Worm (Caenorhabditis elegans) whole organism, young adult: ENCODE measurements around the gene nhr-35.
A peak's percentile ranks its signal among the peaks of the same experiment; 100 is the strongest.

ENCODE experiments used
- B0336.3 ChIP-seq: fragments of 200-800 bp; sonication (Bioruptor generic); IDR thresholded peaks from 2 replicates; pipeline ENCODE4 v1.3.6; 2022; ENCODE audit warnings: missing genetic modification characterization, missing compliant biosample characterization
- C06A6.2 ChIP-seq: fragments of 200-800 bp; sonication (Bioruptor generic); conservative IDR thresholded peaks from 2 replicates; pipeline ENCODE4 v1.3.6; 2022; ENCODE audit warnings: missing genetic modification characterization, missing compliant biosample characterization
- C17E4.6 ChIP-seq: fragments of 200-800 bp; sonication (Bioruptor generic); IDR thresholded peaks from 2 replicates; pipeline ENCODE4 v1.3.6; 2022; ENCODE audit warnings: missing genetic modification reagents, missing genetic modification characterization, missing compliant biosample characterization
- D2030.7 ChIP-seq: fragments of 200-800 bp; sonication (Bioruptor generic); IDR thresholded peaks from 2 replicates; pipeline ENCODE4 v1.3.6; 2022; ENCODE audit warnings: missing genetic modification reagents, missing genetic modification characterization, missing compliant biosample characterization
- F33H1.4 ChIP-seq: fragments of 200-800 bp; sonication (Bioruptor generic); IDR thresholded peaks from 2 replicates; pipeline ENCODE4 v1.3.6; 2022; ENCODE audit warnings: missing genetic modification reagents, missing genetic modification characterization, missing compliant biosample characterization
- F39B2.1 ChIP-seq: fragments of 200-800 bp; sonication (Bioruptor generic); IDR thresholded peaks from 2 replicates; pipeline ENCODE4 v1.3.6; 2022; ENCODE audit warnings: missing genetic modification reagents, missing genetic modification characterization, missing compliant biosample characterization
- F49E8.2 ChIP-seq: sonication (generic microtip); optimal IDR thresholded peaks from 3 replicates; lab custom pipeline; 2017; ENCODE audit warnings: missing genetic modification characterization, mild to moderate bottlenecking, missing compliant biosample characterization, antibody characterized with exemption, moderate library complexity; ENCODE audit not compliant: insufficient read depth
- F52B5.7 ChIP-seq: sonication (generic microtip); optimal IDR thresholded peaks from 2 replicates; lab custom pipeline; 2016; ENCODE audit warnings: mild to moderate bottlenecking, missing genetic modification characterization, missing compliant biosample characterization
- F55B11.4 ChIP-seq: sonication (generic microtip); optimal IDR thresholded peaks from 2 replicates; lab custom pipeline; 2016; ENCODE audit warnings: missing compliant biosample characterization, missing genetic modification characterization, borderline replicate concordance; ENCODE audit not compliant: insufficient read depth
- K11D2.4 ChIP-seq: fragments of 200-800 bp; sonication (Bioruptor generic); IDR thresholded peaks from 2 replicates; pipeline ENCODE4 v1.3.6; 2022; ENCODE audit warnings: missing genetic modification reagents, missing genetic modification characterization, missing compliant biosample characterization
- K12H6.12 ChIP-seq: fragments of 200-800 bp; sonication (Bioruptor generic); optimal IDR thresholded peaks from 2 replicates; lab custom pipeline; 2018; ENCODE audit warnings: mild to moderate bottlenecking, missing genetic modification characterization, missing compliant biosample characterization
- Y53G8AR.9 ChIP-seq: fragments of 200-800 bp; sonication (Bioruptor generic); conservative IDR thresholded peaks from 2 replicates; pipeline ENCODE4 v1.3.6; 2022; ENCODE audit warnings: missing genetic modification reagents, missing genetic modification characterization, missing compliant biosample characterization
- akir-1 ChIP-seq: fragments of 200-800 bp; sonication (Bioruptor generic); optimal IDR thresholded peaks from 2 replicates; lab custom pipeline; 2018; ENCODE audit warnings: mild to moderate bottlenecking, missing genetic modification characterization, moderate library complexity, missing compliant biosample characterization
- ama-1 ChIP-seq, 3 experiments: fragments of 150-350 bp in 1 of 3; sonication (generic microtip) in 2 of 3; optimal IDR thresholded peaks; 2 replicates each; lab custom pipeline; 2014 to 2018; ENCODE audit warnings: missing biosample characterization in 2 of 3, missing genetic modification characterization in 2 of 3, missing genetic modification reagents in 2 of 3
- athp-1 ChIP-seq: sonication (generic microtip); optimal IDR thresholded peaks from 2 replicates; lab custom pipeline; 2017; ENCODE audit warnings: mild to moderate bottlenecking, missing genetic modification characterization, missing compliant biosample characterization
- attf-5 ChIP-seq: fragments of 200-800 bp; sonication (Bioruptor generic); optimal IDR thresholded peaks from 2 replicates; lab custom pipeline; 2018; ENCODE audit warnings: mild to moderate bottlenecking, missing genetic modification characterization, missing compliant biosample characterization
- bed-1 ChIP-seq: fragments of 200-800 bp; sonication (Bioruptor generic); IDR thresholded peaks from 2 replicates; pipeline ENCODE4 v1.3.6; 2022; ENCODE audit warnings: missing genetic modification reagents, missing genetic modification characterization, missing compliant biosample characterization
- ccch-3 ChIP-seq: fragments of 200-800 bp; sonication (Bioruptor generic); optimal IDR thresholded peaks from 2 replicates; lab custom pipeline; 2018; ENCODE audit warnings: mild to moderate bottlenecking, missing genetic modification characterization, missing compliant biosample characterization
- cebp-1 ChIP-seq, 2 experiments: fragments of 200-800 bp in 1 of 2; sonication (Bioruptor generic) in 1 of 2; sonication (generic microtip) in 1 of 2; IDR thresholded peaks in 1 of 2; optimal IDR thresholded peaks in 1 of 2; 2 replicates each; pipeline versions ENCODE4 v1.3.6 to Lab custom; 2017 to 2022; ENCODE audit warnings: missing compliant biosample characterization in 2 of 2, missing genetic modification characterization in 2 of 2, mild to moderate bottlenecking in 1 of 2, missing genetic modification reagents in 1 of 2, moderate library complexity in 1 of 2
- ceh-27 ChIP-seq: fragments of 200-800 bp; sonication (Bioruptor generic); optimal IDR thresholded peaks from 2 replicates; lab custom pipeline; 2018; ENCODE audit warnings: mild to moderate bottlenecking, missing genetic modification characterization, moderate library complexity, missing compliant biosample characterization
- ceh-79 ChIP-seq: sonication (generic microtip); optimal IDR thresholded peaks from 2 replicates; lab custom pipeline; 2017; ENCODE audit warnings: mild to moderate bottlenecking, missing genetic modification characterization, missing compliant biosample characterization
- ceh-91 ChIP-seq: fragments of 200-800 bp; sonication (Bioruptor generic); IDR thresholded peaks from 2 replicates; pipeline ENCODE4 v1.3.6; 2022; ENCODE audit warnings: missing genetic modification reagents, missing genetic modification characterization, missing compliant biosample characterization
- die-1 ChIP-seq: sonication (generic microtip); optimal IDR thresholded peaks from 2 replicates; lab custom pipeline; 2016; ENCODE audit warnings: missing genotype, mild to moderate bottlenecking, missing genetic modification characterization, missing compliant biosample characterization
- dox-1 ChIP-seq: fragments of 200-800 bp; sonication (Bioruptor generic); IDR thresholded peaks from 2 replicates; pipeline ENCODE4 v1.3.6; 2022; ENCODE audit warnings: missing genetic modification reagents, missing genetic modification characterization, missing compliant biosample characterization
- ekl-4 ChIP-seq: fragments of 200-800 bp; sonication (Bioruptor generic); IDR thresholded peaks from 2 replicates; pipeline ENCODE4 v1.3.6; 2022; ENCODE audit warnings: missing genetic modification reagents, missing genetic modification characterization, missing compliant biosample characterization
- fkh-3 ChIP-seq: sonication (generic microtip); optimal IDR thresholded peaks from 2 replicates; lab custom pipeline; 2016; ENCODE audit warnings: mild to moderate bottlenecking, missing genetic modification characterization, missing compliant biosample characterization
- gei-17 ChIP-seq: fragments of 200-800 bp; sonication (Bioruptor generic); optimal IDR thresholded peaks from 2 replicates; lab custom pipeline; 2018; ENCODE audit warnings: mild to moderate bottlenecking, missing genetic modification characterization, missing compliant biosample characterization
- hmg-1.2 ChIP-seq: fragments of 200-800 bp; sonication (Bioruptor generic); IDR thresholded peaks from 2 replicates; pipeline ENCODE4 v1.3.6; 2022; ENCODE audit warnings: missing genetic modification reagents, missing genetic modification characterization, missing compliant biosample characterization
- hrde-1 ChIP-seq: sonication (generic microtip); optimal IDR thresholded peaks from 2 replicates; lab custom pipeline; 2016; ENCODE audit warnings: missing genetic modification characterization, mild to moderate bottlenecking, missing compliant biosample characterization, moderate library complexity, missing genotype, missing genetic modification reagents, borderline replicate concordance
- let-607 ChIP-seq, 2 experiments: fragments of 200-800 bp in 1 of 2; sonication (Bioruptor generic) in 1 of 2; sonication (generic microtip) in 1 of 2; optimal IDR thresholded peaks; 2 replicates each; lab custom pipeline; 2016 to 2018; ENCODE audit warnings: mild to moderate bottlenecking in 2 of 2, missing compliant biosample characterization in 2 of 2, missing genetic modification characterization in 2 of 2, moderate library complexity in 2 of 2, missing genotype in 1 of 2
- lin-26 ChIP-seq: fragments of 200-800 bp; sonication (Bioruptor generic); IDR thresholded peaks from 2 replicates; pipeline ENCODE4 v1.3.6; 2022; ENCODE audit warnings: missing genetic modification reagents, missing genetic modification characterization, missing compliant biosample characterization
- lsy-27 ChIP-seq: sonication (generic microtip); optimal IDR thresholded peaks from 2 replicates; lab custom pipeline; 2017; ENCODE audit warnings: missing genetic modification characterization, mild to moderate bottlenecking, missing compliant biosample characterization, antibody characterized with exemption, missing genotype, borderline replicate concordance; ENCODE audit not compliant: insufficient read depth
- madf-3 ChIP-seq: fragments of 200-800 bp; sonication (Bioruptor generic); IDR thresholded peaks from 2 replicates; pipeline ENCODE4 v1.3.6; 2022; ENCODE audit warnings: missing genetic modification reagents, missing genetic modification characterization, missing compliant biosample characterization
- nfya-1 ChIP-seq: sonication (generic microtip); optimal IDR thresholded peaks from 2 replicates; lab custom pipeline; 2017; ENCODE audit warnings: antibody characterized with exemption, missing compliant biosample characterization, missing genetic modification characterization, borderline replicate concordance; ENCODE audit not compliant: insufficient read depth
- nfyb-1 ChIP-seq: fragments of 200-800 bp; sonication (Bioruptor generic); IDR thresholded peaks from 2 replicates; pipeline ENCODE4 v1.3.6; 2022; ENCODE audit warnings: missing genetic modification reagents, missing genetic modification characterization, missing compliant biosample characterization
- nhr-80 ChIP-seq: sonication (generic microtip); optimal IDR thresholded peaks from 2 replicates; lab custom pipeline; 2016; ENCODE audit warnings: missing genetic modification characterization, missing compliant biosample characterization
- pbrm-1 ChIP-seq: fragments of 200-800 bp; sonication (Bioruptor generic); IDR thresholded peaks from 2 replicates; pipeline ENCODE4 v1.3.6; 2022; ENCODE audit warnings: missing genetic modification reagents, missing genetic modification characterization, missing compliant biosample characterization
- rcor-1 ChIP-seq: fragments of 200-800 bp; sonication (Bioruptor generic); IDR thresholded peaks from 2 replicates; pipeline ENCODE4 v1.3.6; 2022; ENCODE audit warnings: missing genetic modification reagents, missing genetic modification characterization, missing compliant biosample characterization
- rec-8 ChIP-seq, 2 experiments: sonication (generic microtip); optimal IDR thresholded peaks; 2 replicates each; lab custom pipeline; 2016; ENCODE audit warnings: mild to moderate bottlenecking in 2 of 2, missing genetic modification characterization in 2 of 2, missing genetic modification reagents in 2 of 2, missing genotype in 2 of 2, missing biosample characterization in 1 of 2, missing compliant biosample characterization in 1 of 2, moderate library complexity in 1 of 2
- sdz-38 ChIP-seq: sonication (generic microtip); optimal IDR thresholded peaks from 2 replicates; lab custom pipeline; 2016; ENCODE audit warnings: missing genotype, missing genetic modification characterization, missing compliant biosample characterization
- snpc-1.3 ChIP-seq: sonication (generic microtip); optimal IDR thresholded peaks from 2 replicates; lab custom pipeline; 2017; ENCODE audit warnings: missing genetic modification characterization, mild to moderate bottlenecking, missing compliant biosample characterization, antibody characterized with exemption, moderate library complexity, missing genotype, missing genetic modification reagents; ENCODE audit not compliant: insufficient read depth
- somi-1 ChIP-seq: fragments of 200-800 bp; sonication (Bioruptor generic); optimal IDR thresholded peaks from 2 replicates; lab custom pipeline; 2018; ENCODE audit warnings: mild to moderate bottlenecking, missing genetic modification characterization, missing compliant biosample characterization
- unc-130 ChIP-seq: sonication (generic microtip); optimal IDR thresholded peaks from 2 replicates; lab custom pipeline; 2016; ENCODE audit warnings: missing genetic modification reagents, missing genetic modification characterization, missing compliant biosample characterization
- unc-62 ChIP-seq: fragments of 150-350 bp; optimal IDR thresholded peaks from 2 replicates; lab custom pipeline; 2014; ENCODE audit warnings: missing biosample characterization, missing genetic modification reagents, missing genetic modification characterization
- ztf-25 ChIP-seq: fragments of 200-800 bp; sonication (Bioruptor generic); IDR thresholded peaks from 2 replicates; pipeline ENCODE4 v1.3.6; 2022; ENCODE audit warnings: missing genetic modification reagents, missing genetic modification characterization, missing compliant biosample characterization

Gene nhr-35

DNA sequence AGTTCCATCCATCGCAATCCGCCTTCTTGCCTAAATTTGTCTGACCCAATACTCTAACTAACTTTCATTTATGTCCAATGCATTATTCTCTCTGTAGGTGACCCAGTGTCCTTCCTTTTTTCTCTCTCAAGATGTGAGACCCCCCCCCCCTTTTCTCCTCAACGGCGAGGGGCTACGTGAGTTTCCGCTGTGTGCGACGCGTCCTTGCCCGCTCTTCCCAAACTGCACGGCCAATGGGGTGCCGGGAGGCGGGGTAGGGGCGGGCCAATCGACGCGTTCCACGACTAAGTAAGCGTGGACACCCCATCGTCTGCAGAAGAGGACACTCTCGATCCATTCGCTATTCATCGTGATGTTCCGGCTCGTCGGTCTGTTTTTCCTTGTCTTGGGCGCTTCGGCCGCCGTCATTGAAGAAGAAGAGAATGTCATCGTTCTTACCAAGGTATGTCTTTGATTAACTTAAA is 8.6 kb upstream of the nhr-35 start, which contains the start of gene pdi-2 (continued):
- TF ChIP-seq F52B5.7 (tag; lab: Kevin White, UChicago) (peak; percentile 35), akir-1 (no peak), K11D2.4 (peak; percentile 74), unc-62 (no peak), nfya-1 (no peak), ekl-4 (peak; percentile 59), dox-1 (GFP tag; lab: Robert Waterston, UW) (peak; percentile 82), madf-3 (GFP tag; lab: Robert Waterston, UW) (no peak), cebp-1 (GFP tag; IDR thresholded peaks at IDR 0.05; lab: Robert Waterston, UW) (peak; percentile 58; the same call in 1 of the 2 replicates), cebp-1 (tag; optimal IDR thresholded peaks at IDR 0.05; lab: Kevin White, UChicago) (peak; percentile 65), ceh-79 (peak; percentile 11), F39B2.1 (GFP tag; lab: Robert Waterston, UW) (no peak), ceh-91 (GFP tag; lab: Robert Waterston, UW) (no peak), C17E4.6 (GFP tag; lab: Robert Waterston, UW) (no peak), nhr-80 (tag; lab: Kevin White, UChicago) (peak; percentile 54), rec-8 (tag; optimal IDR thresholded peaks at IDR 0.05; lab: Kevin White, UChicago) (no peak), athp-1 (tag; lab: Kevin White, UChicago) (peak; percentile 10), C06A6.2 (GFP tag; lab: Robert Waterston, UW) (0 out of 2 replicates have a peak, but pooled peaks have one; percentile 32), let-607 (tag; optimal IDR thresholded peaks at IDR 0.05; lab: Kevin White, UChicago) (peak; percentile 96 to 98), K12H6.12 (peak; percentile 51), D2030.7 (GFP tag; lab: Robert Waterston, UW) (0 out of 2 replicates have a peak, but pooled peaks have one; percentile 18), nfyb-1 (GFP tag; lab: Robert Waterston, UW) (peak; percentile 100), F49E8.2 (tag; lab: Kevin White, UChicago) (no peak), unc-130 (GFP tag; lab: Kevin White, UChicago) (no peak), ccch-3 (no peak), lsy-27 (tag; lab: Kevin White, UChicago) (no peak), Y53G8AR.9 (GFP tag; lab: Robert Waterston, UW) (no peak; the same call in 1 of the 2 replicates), ama-1 (optimal IDR thresholded peaks at IDR 0.05; lab: Kevin White, UChicago) (peak; percentile 85), ama-1 (GFP tag; optimal IDR thresholded peaks at IDR 0.05; lab: Kevin White, UChicago) (no peak), ztf-25 (GFP tag; lab: Robert Waterston, UW) (no peak), B0336.3 (peak; percentile 44; the same call in 1 of the 2 replicates), lin-26 (GFP tag; lab: Robert Waterston, UW) (0 out of 2 replicates have a peak, but pooled peaks have one; percentile 19), ceh-27 (GFP tag; lab: Kevin White, UChicago) (peak; percentile 86), snpc-1.3 (tag; lab: Kevin White, UChicago) (no peak), die-1 (tag; lab: Kevin White, UChicago) (no peak), fkh-3 (tag; lab: Kevin White, UChicago) (no peak), hmg-1.2 (peak; percentile 35), F55B11.4 (tag; lab: Kevin White, UChicago) (no peak), pbrm-1 (GFP tag; lab: Robert Waterston, UW) (peak; percentile 68; the same call in 1 of the 2 replicates), hrde-1 (tag; lab: Kevin White, UChicago) (no peak), rcor-1 (GFP tag; lab: Robert Waterston, UW) (peak; percentile 57), sdz-38 (tag; lab: Kevin White, UChicago) (no peak), gei-17 (GFP tag; lab: Kevin White, UChicago) (peak; percentile 41), somi-1 (GFP tag; lab: Kevin White, UChicago) (peak; percentile 75), F33H1.4 (GFP tag; lab: Robert Waterston, UW) (no peak), bed-1 (GFP tag; lab: Robert Waterston, UW) (no peak), attf-5 (peak; percentile 64)
